Worm (Caenorhabditis elegans) whole organism, late embryonic: ENCODE results near the gene twk-13.

Source experiments
- C08G9.2 ChIP-seq: sonication (generic microtip); optimal IDR thresholded peaks from 2 replicates; lab custom pipeline; 2016; ENCODE audit warnings: mild to moderate bottlenecking, missing genetic modification characterization, moderate library complexity, missing compliant biosample characterization
- C38D4.7 ChIP-seq: fragments of 200-800 bp; sonication (Bioruptor generic); optimal IDR thresholded peaks from 2 replicates; lab custom pipeline; 2018; ENCODE audit warnings: mild to moderate bottlenecking, missing genetic modification characterization, moderate library complexity, missing compliant biosample characterization
- F13H6.1 ChIP-seq: sonication (generic microtip); optimal IDR thresholded peaks from 2 replicates; lab custom pipeline; 2016; ENCODE audit warnings: missing genetic modification characterization, missing compliant biosample characterization
- K09A11.1 ChIP-seq: sonication (generic microtip); optimal IDR thresholded peaks from 2 replicates; lab custom pipeline; 2017; ENCODE audit warnings: antibody characterized with exemption, mild to moderate bottlenecking, missing genetic modification characterization, missing compliant biosample characterization; ENCODE audit not compliant: insufficient read depth
- ahr-1 ChIP-seq: sonication (generic microtip); optimal IDR thresholded peaks from 2 replicates; lab custom pipeline; 2016; ENCODE audit warnings: missing genetic modification characterization, missing compliant biosample characterization
- ceh-14 ChIP-seq: sonication (generic microtip); optimal IDR thresholded peaks from 2 replicates; lab custom pipeline; 2016; ENCODE audit warnings: missing genotype, missing genetic modification characterization, missing compliant biosample characterization
- ceh-18 ChIP-seq: sonication (generic microtip); optimal IDR thresholded peaks from 2 replicates; lab custom pipeline; 2016; ENCODE audit warnings: missing genetic modification characterization, missing compliant biosample characterization
- ceh-22 ChIP-seq: sonication (generic microtip); optimal IDR thresholded peaks from 2 replicates; lab custom pipeline; 2017; ENCODE audit warnings: missing biosample characterization, missing genetic modification characterization
- ceh-24 ChIP-seq: sonication (generic microtip); optimal IDR thresholded peaks from 2 replicates; lab custom pipeline; 2016; ENCODE audit warnings: mild to moderate bottlenecking, missing genetic modification characterization, missing compliant biosample characterization
- ceh-30 ChIP-seq: fragments of 150-350 bp; optimal IDR thresholded peaks from 2 replicates; lab custom pipeline; 2014; ENCODE audit warnings: missing biosample characterization, missing genetic modification characterization
- ceh-31 ChIP-seq: sonication (generic microtip); optimal IDR thresholded peaks from 2 replicates; lab custom pipeline; 2016; ENCODE audit warnings: missing genetic modification characterization, missing compliant biosample characterization
- ceh-6 ChIP-seq: fragments of 200-800 bp; sonication (Bioruptor generic); optimal IDR thresholded peaks from 2 replicates; lab custom pipeline; 2018; ENCODE audit warnings: mild to moderate bottlenecking, missing genetic modification characterization, missing compliant biosample characterization
- che-1 ChIP-seq: sonication (generic microtip); optimal IDR thresholded peaks from 2 replicates; lab custom pipeline; 2016; ENCODE audit warnings: mild to moderate bottlenecking, missing genetic modification characterization, missing compliant biosample characterization
- dve-1 ChIP-seq: sonication (generic microtip); optimal IDR thresholded peaks from 2 replicates; lab custom pipeline; 2017; ENCODE audit warnings: antibody characterized with exemption, mild to moderate bottlenecking, missing genetic modification characterization, missing compliant biosample characterization
- elt-2 ChIP-seq: sonication (generic microtip); optimal IDR thresholded peaks from 2 replicates; lab custom pipeline; 2016; ENCODE audit warnings: missing genetic modification reagents, missing genetic modification characterization, missing compliant biosample characterization
- ets-4 ChIP-seq: sonication (generic microtip); optimal IDR thresholded peaks from 2 replicates; lab custom pipeline; 2016; ENCODE audit warnings: missing genetic modification characterization, missing compliant biosample characterization
- eyg-1 ChIP-seq: sonication (generic microtip); optimal IDR thresholded peaks from 2 replicates; lab custom pipeline; 2016; ENCODE audit warnings: missing genotype, missing genetic modification characterization, missing compliant biosample characterization
- fkh-10 ChIP-seq: fragments of 150-350 bp; optimal IDR thresholded peaks from 2 replicates; lab custom pipeline; 2014; ENCODE audit warnings: missing biosample characterization, missing genetic modification reagents, missing genetic modification characterization
- fkh-6 ChIP-seq: sonication (generic microtip); optimal IDR thresholded peaks from 2 replicates; lab custom pipeline; 2016; ENCODE audit warnings: missing genetic modification characterization, missing compliant biosample characterization
- gmeb-2 ChIP-seq: sonication (generic microtip); optimal IDR thresholded peaks from 2 replicates; lab custom pipeline; 2016; ENCODE audit warnings: missing genetic modification characterization, inconsistent platforms, missing compliant biosample characterization
- hlh-13 ChIP-seq: fragments of 200-800 bp; sonication (Bioruptor generic); optimal IDR thresholded peaks from 2 replicates; lab custom pipeline; 2018; ENCODE audit warnings: mild to moderate bottlenecking, missing genetic modification characterization, missing compliant biosample characterization
- hlh-15 ChIP-seq: sonication (generic microtip); optimal IDR thresholded peaks from 2 replicates; lab custom pipeline; 2016; ENCODE audit warnings: missing genetic modification characterization, missing compliant biosample characterization
- hlh-30 ChIP-seq: sonication (generic microtip); optimal IDR thresholded peaks from 2 replicates; lab custom pipeline; 2017; ENCODE audit warnings: antibody characterized with exemption, missing genetic modification characterization, missing compliant biosample characterization; ENCODE audit not compliant: insufficient read depth
- hlh-6 ChIP-seq: sonication (generic microtip); optimal IDR thresholded peaks from 2 replicates; lab custom pipeline; 2016; ENCODE audit warnings: missing genotype, missing genetic modification characterization, missing compliant biosample characterization
- hlh-8 ChIP-seq: sonication (generic microtip); optimal IDR thresholded peaks from 2 replicates; lab custom pipeline; 2016; ENCODE audit warnings: missing genotype, missing genetic modification characterization, missing compliant biosample characterization
- lim-6 ChIP-seq: sonication (generic microtip); optimal IDR thresholded peaks from 2 replicates; lab custom pipeline; 2016; ENCODE audit warnings: missing genetic modification characterization, missing compliant biosample characterization
- lin-11 ChIP-seq: fragments of 200-800 bp; sonication (Bioruptor generic); optimal IDR thresholded peaks from 2 replicates; lab custom pipeline; 2018; ENCODE audit warnings: mild to moderate bottlenecking, missing genetic modification characterization, missing compliant biosample characterization
- madf-2 ChIP-seq: sonication (generic microtip); optimal IDR thresholded peaks from 2 replicates; lab custom pipeline; 2017; ENCODE audit warnings: missing genetic modification characterization, missing compliant biosample characterization
- pax-1 ChIP-seq: fragments of 150-350 bp; optimal IDR thresholded peaks from 2 replicates; lab custom pipeline; 2014; ENCODE audit warnings: missing biosample characterization, missing genetic modification characterization
- pha-4 ChIP-seq: fragments of 150-350 bp; optimal IDR thresholded peaks from 2 replicates; lab custom pipeline; 2018; ENCODE audit warnings: missing biosample characterization, missing genetic modification reagents, missing genetic modification characterization
- pqm-1 ChIP-seq: sonication (generic microtip); optimal IDR thresholded peaks from 2 replicates; lab custom pipeline; 2016; ENCODE audit warnings: missing genetic modification characterization, missing compliant biosample characterization
- pros-1 ChIP-seq: fragments of 150-350 bp; optimal IDR thresholded peaks from 2 replicates; lab custom pipeline; 2014; ENCODE audit warnings: missing biosample characterization, missing genetic modification reagents, missing genetic modification characterization
- ref-2 ChIP-seq: sonication (generic microtip); optimal IDR thresholded peaks from 2 replicates; lab custom pipeline; 2016; ENCODE audit warnings: missing genetic modification characterization, missing compliant biosample characterization
- rnt-1 ChIP-seq: sonication (generic microtip); optimal IDR thresholded peaks from 2 replicates; lab custom pipeline; 2016; ENCODE audit warnings: missing genetic modification characterization, missing compliant biosample characterization
- sdc-2 ChIP-seq: sonication (generic microtip); optimal IDR thresholded peaks from 2 replicates; lab custom pipeline; 2016; ENCODE audit warnings: missing genotype, missing genetic modification characterization, missing compliant biosample characterization
- tbx-2 ChIP-seq: sonication (generic microtip); optimal IDR thresholded peaks from 2 replicates; lab custom pipeline; 2016; ENCODE audit warnings: missing genetic modification characterization, missing compliant biosample characterization
- tbx-7 ChIP-seq: sonication (generic microtip); optimal IDR thresholded peaks from 2 replicates; lab custom pipeline; 2016; ENCODE audit warnings: missing genotype, missing genetic modification characterization, missing compliant biosample characterization
- unc-55 ChIP-seq: sonication (generic microtip); optimal IDR thresholded peaks from 2 replicates; lab custom pipeline; 2017; ENCODE audit warnings: missing biosample characterization, missing genetic modification reagents, missing genetic modification characterization
- zip-5 ChIP-seq: sonication (generic microtip); optimal IDR thresholded peaks from 2 replicates; lab custom pipeline; 2016; ENCODE audit warnings: missing genetic modification characterization, missing compliant biosample characterization

twk-13 gene

DNA sequence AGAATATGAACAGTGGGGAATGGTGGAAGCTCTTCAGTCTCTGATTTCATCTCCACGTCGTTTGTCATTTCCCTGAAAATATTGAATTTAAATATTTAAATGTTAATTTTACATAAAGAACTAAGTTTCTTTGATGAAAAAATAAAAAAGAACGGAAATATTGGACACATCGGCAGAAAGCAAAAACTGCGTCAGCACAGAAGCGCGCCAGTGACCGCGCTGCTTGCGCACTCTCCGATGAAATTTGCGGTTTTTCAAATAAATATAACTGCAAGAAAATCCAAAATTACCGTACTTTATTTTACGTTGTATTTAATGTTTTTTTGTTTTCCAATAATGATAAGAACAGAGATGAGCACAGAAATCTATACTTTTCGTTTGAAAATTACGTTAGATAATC is 46.2 kb downstream of the twk-13 start, which contains the start of the genes srpa-68 and srh-16 (continued):
- TF ChIP-seq ceh-14 (tag; lab: Kevin White, UChicago) (peak; percentile 57), ahr-1 (peak; percentile 15), F13H6.1 (tag; lab: Kevin White, UChicago) (no peak), zip-5 (peak; percentile 14), hlh-30 (tag; lab: Kevin White, UChicago) (no peak), C08G9.2 (tag; lab: Kevin White, UChicago) (peak; percentile 33), che-1 (tag; lab: Kevin White, UChicago) (peak; percentile 53), hlh-8 (tag; lab: Kevin White, UChicago) (no peak), fkh-10 (no peak), ceh-6 (no peak), tbx-2 (tag; lab: Kevin White, UChicago) (peak; percentile 65), gmeb-2 (tag; lab: Kevin White, UChicago) (peak; percentile 47), elt-2 (peak; percentile 79), hlh-15 (tag; lab: Kevin White, UChicago) (peak; percentile 64), pros-1 (tag; lab: Kevin White, UChicago) (no peak), ets-4 (tag; lab: Kevin White, UChicago) (no peak), ceh-30 (tag; lab: Kevin White, UChicago) (peak; percentile 72), pqm-1 (tag; lab: Kevin White, UChicago) (no peak), dve-1 (no peak), sdc-2 (no peak), eyg-1 (peak; percentile 29), ceh-31 (tag; lab: Kevin White, UChicago) (peak; percentile 42), rnt-1 (tag; lab: Kevin White, UChicago) (peak; percentile 79), pha-4 (tag; lab: Kevin White, UChicago) (no peak), hlh-6 (tag; lab: Kevin White, UChicago) (no peak), pax-1 (tag; lab: Kevin White, UChicago) (no peak), ref-2 (no peak), hlh-13 (peak; percentile 33)

DNA sequence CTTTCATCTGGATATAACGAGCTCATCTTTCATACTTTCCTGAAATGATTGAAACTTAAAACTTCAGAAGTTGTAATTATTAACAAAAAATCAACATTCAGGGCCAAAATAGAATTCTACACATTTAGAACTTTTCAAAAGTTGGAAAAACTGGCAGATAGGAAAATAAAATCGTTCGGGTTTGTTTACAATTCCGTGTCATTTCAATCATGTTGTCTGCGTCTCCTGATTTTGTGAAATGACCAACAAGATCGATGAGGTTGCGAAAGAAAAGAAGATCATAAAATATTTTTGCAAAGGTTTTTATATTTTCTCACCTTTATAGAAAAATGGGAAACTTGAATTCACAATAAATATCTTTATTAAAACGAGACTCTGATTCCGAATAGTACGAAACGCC is 49.2 kb downstream of the twk-13 start, which contains the start of gene rskd-1:
TSS of gene rskd-1 (minus strand) at position 39 of the 400 bp plus-strand sequence.
- TF ChIP-seq ceh-22 (tag; lab: Kevin White, UChicago) (no peak), unc-55 (GFP tag; lab: Kevin White, UChicago) (peak; percentile 51)
- TF ChIP-seq, all 69 proteins: peak for 1

- TF ChIP-seq ceh-30 (tag; lab: Kevin White, UChicago): no peak
Observed at ce11 chrV:12287667-12288066, 50.1 kb downstream of the twk-13 start.

ce11 chrV:12283187-12283586 is 54.6 kb downstream of the twk-13 start, which contains the start of gene F55C5.10:
F55C5.10 (plus strand) TSS chrV:12283487.
- TF ChIP-seq ceh-30 (tag; lab: Kevin White, UChicago) (no peak), fkh-6 (no peak), ceh-6 (no peak), ceh-24 (tag; lab: Kevin White, UChicago) (no peak), lim-6 (tag; lab: Kevin White, UChicago) (no peak), C08G9.2 (tag; lab: Kevin White, UChicago) (no peak), K09A11.1 (tag; lab: Kevin White, UChicago) (no peak), madf-2 (no peak), lin-11 (tag; lab: Kevin White, UChicago) (no peak), ahr-1 (no peak), ceh-18 (tag; lab: Kevin White, UChicago) (no peak), tbx-7 (no peak), C38D4.7 (GFP tag; lab: Kevin White, UChicago) (no peak)
